Worm (Caenorhabditis elegans) whole organism, L3 larva: ENCODE results near the gene pes-9.

Experiments
- aly-2 ChIP-seq: fragments of 150-350 bp; optimal IDR thresholded peaks from 2 replicates; lab custom pipeline; 2014; ENCODE audit warnings: missing biosample characterization, missing genetic modification characterization
- ceh-28 ChIP-seq: fragments of 150-350 bp; optimal IDR thresholded peaks from 2 replicates; lab custom pipeline; 2014; ENCODE audit warnings: missing biosample characterization, missing genetic modification reagents, missing genetic modification characterization
- elt-2 ChIP-seq: sonication (generic microtip); optimal IDR thresholded peaks from 2 replicates; lab custom pipeline; 2016; ENCODE audit warnings: missing genetic modification reagents, mild to moderate bottlenecking, missing genetic modification characterization, missing compliant biosample characterization
- lin-15B ChIP-seq: fragments of 150-350 bp; optimal IDR thresholded peaks from 2 replicates; lab custom pipeline; 2014; ENCODE audit warnings: missing biosample characterization, missing genetic modification characterization
- nfya-1 ChIP-seq: sonication (generic microtip); optimal IDR thresholded peaks from 2 replicates; lab custom pipeline; 2017; ENCODE audit warnings: missing genetic modification characterization, mild to moderate bottlenecking, missing compliant biosample characterization, antibody characterized with exemption, moderate library complexity; ENCODE audit not compliant: insufficient read depth
- nhr-11 ChIP-seq: fragments of 150-350 bp; optimal IDR thresholded peaks from 2 replicates; lab custom pipeline; 2014; ENCODE audit warnings: missing biosample characterization, missing genetic modification characterization
- nhr-28 ChIP-seq: fragments of 150-350 bp; optimal IDR thresholded peaks from 2 replicates; lab custom pipeline; 2014; ENCODE audit warnings: missing biosample characterization, missing genetic modification characterization
- nhr-43 ChIP-seq: sonication (generic microtip); optimal IDR thresholded peaks from 2 replicates; lab custom pipeline; 2016; ENCODE audit warnings: mild to moderate bottlenecking, missing genetic modification characterization, missing compliant biosample characterization; ENCODE audit not compliant: poor library complexity, severe bottlenecking
- sea-2 ChIP-seq: fragments of 150-350 bp; sonication (generic microtip); optimal IDR thresholded peaks from 4 replicates; lab custom pipeline; 2014; ENCODE audit warnings: missing biosample characterization, missing genetic modification reagents, missing genetic modification characterization
- tbx-2 ChIP-seq: sonication (generic microtip); optimal IDR thresholded peaks from 2 replicates; lab custom pipeline; 2016; ENCODE audit warnings: mild to moderate bottlenecking, missing genetic modification characterization, missing compliant biosample characterization
- unc-62 ChIP-seq: fragments of 150-350 bp; sonication (generic microtip); optimal IDR thresholded peaks from 4 replicates; lab custom pipeline; 2014; ENCODE audit warnings: missing biosample characterization, missing genetic modification reagents, missing genetic modification characterization
- zag-1 ChIP-seq: fragments of 150-350 bp; optimal IDR thresholded peaks from 2 replicates; lab custom pipeline; 2014; ENCODE audit warnings: missing biosample characterization, missing genetic modification characterization
- ztf-11 ChIP-seq: fragments of 150-350 bp; optimal IDR thresholded peaks from 2 replicates; lab custom pipeline; 2014; ENCODE audit warnings: missing biosample characterization, missing genetic modification characterization
- ztf-4 ChIP-seq: fragments of 150-350 bp; optimal IDR thresholded peaks from 2 replicates; lab custom pipeline; 2014; ENCODE audit warnings: missing biosample characterization, missing genetic modification characterization

DNA sequence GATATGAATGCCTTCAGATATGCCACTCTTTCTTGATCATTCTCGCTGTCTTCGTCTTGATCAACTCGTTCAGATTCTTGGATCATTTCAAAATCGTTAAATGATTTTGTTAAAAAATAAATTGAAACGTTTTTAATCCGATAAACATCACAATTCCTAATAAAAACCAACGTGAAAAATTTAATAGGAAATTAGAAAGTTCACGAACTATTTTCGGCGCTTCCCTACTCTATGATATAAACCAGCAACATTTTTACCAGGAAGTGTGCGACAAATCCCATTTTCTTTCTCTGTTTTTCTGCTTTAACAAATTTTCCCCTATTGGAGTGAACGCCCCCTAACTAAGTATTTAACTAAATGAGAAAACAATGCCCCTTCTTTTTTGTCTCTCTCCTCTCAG lies 11.5 kb downstream of the pes-9 start, which contains the start of gene Y40H4A.2:
- TF ChIP-seq zag-1, result no peak
- TF ChIP-seq tbx-2 (tag; lab: Kevin White, UChicago), result no peak
- TF ChIP-seq aly-2 (tag; lab: Kevin White, UChicago), result no peak
- TF ChIP-seq sea-2 (GFP tag; lab: Kevin White, UChicago), result no peak
- no peak for TF ChIP-seq nhr-11
- TF ChIP-seq nfya-1, result no peak
- TF ChIP-seq nhr-43 (tag; lab: Kevin White, UChicago), result no peak
- no peak for TF ChIP-seq unc-62 (GFP tag; lab: Kevin White, UChicago)
- TF ChIP-seq elt-2 (tag; lab: Kevin White, UChicago), result no peak
- TF ChIP-seq lin-15B (tag; lab: Kevin White, UChicago), result no peak
- no peak for TF ChIP-seq ztf-11 (tag; lab: Kevin White, UChicago)
- no peak for TF ChIP-seq nhr-28 (tag; lab: Kevin White, UChicago)
- no peak for TF ChIP-seq ceh-28 (tag; lab: Kevin White, UChicago)
- TF ChIP-seq ztf-4, result no peak
